Worm (Caenorhabditis elegans) whole organism, L4 larva: ENCODE results near the gene F40F8.3.

Experiments
- D1046.2 ChIP-seq: fragments of 200-800 bp; sonication (Bioruptor generic); IDR thresholded peaks from 2 replicates; pipeline ENCODE4 v1.3.6; 2022; ENCODE audit warnings: missing genetic modification characterization, missing compliant biosample characterization
- F26F4.8 ChIP-seq: fragments of 200-800 bp; sonication (Bioruptor generic); conservative IDR thresholded peaks from 2 replicates; pipeline ENCODE4 v1.3.6; 2022; ENCODE audit warnings: missing genetic modification characterization, missing compliant biosample characterization
- F44E2.7 ChIP-seq: fragments of 200-800 bp; sonication (Bioruptor generic); IDR thresholded peaks from 2 replicates; pipeline ENCODE4 v2.1.2; 2022; ENCODE audit warnings: missing genetic modification characterization, missing compliant biosample characterization
- T20F7.1 ChIP-seq: fragments of 200-800 bp; sonication (Bioruptor generic); optimal IDR thresholded peaks from 2 replicates; lab custom pipeline; 2018; ENCODE audit warnings: mild to moderate bottlenecking, missing genetic modification characterization, missing compliant biosample characterization
- T26A8.4 ChIP-seq: fragments of 200-800 bp; sonication (Bioruptor generic); IDR thresholded peaks from 2 replicates; pipeline ENCODE4 v1.3.6; 2022; ENCODE audit warnings: missing genetic modification characterization, missing compliant biosample characterization
- Y48G9A.11 ChIP-seq: fragments of 200-800 bp; sonication (Bioruptor generic); IDR thresholded peaks from 2 replicates; pipeline ENCODE4 v1.3.6; 2022; ENCODE audit warnings: missing genetic modification reagents, missing genetic modification characterization, missing compliant biosample characterization
- Y75B8A.6 ChIP-seq: fragments of 200-800 bp; sonication (Bioruptor generic); IDR thresholded peaks from 2 replicates; pipeline ENCODE4 v1.3.6; 2022; ENCODE audit warnings: missing genetic modification reagents, missing genetic modification characterization, missing compliant biosample characterization
- ama-1 ChIP-seq: fragments of 150-350 bp; optimal IDR thresholded peaks from 2 replicates; lab custom pipeline; 2014; ENCODE audit warnings: inconsistent platforms, mixed read lengths
- arid-1 ChIP-seq: fragments of 200-800 bp; sonication (Bioruptor generic); conservative IDR thresholded peaks from 2 replicates; pipeline ENCODE4 v1.3.6; 2022; ENCODE audit warnings: missing genetic modification reagents, missing genetic modification characterization, missing compliant biosample characterization
- ceh-28 ChIP-seq: fragments of 150-350 bp; optimal IDR thresholded peaks from 2 replicates; lab custom pipeline; 2014; ENCODE audit warnings: missing biosample characterization, missing genetic modification reagents, missing genetic modification characterization
- ctbp-1 ChIP-seq: fragments of 200-800 bp; sonication (Bioruptor generic); IDR thresholded peaks from 2 replicates; pipeline ENCODE4 v1.3.6; 2022; ENCODE audit warnings: missing genetic modification reagents, missing genetic modification characterization, missing compliant biosample characterization
- daf-19 ChIP-seq: fragments of 200-800 bp; sonication (Bioruptor generic); conservative IDR thresholded peaks from 2 replicates; pipeline ENCODE4 v1.3.6; 2022; ENCODE audit warnings: missing genetic modification characterization, missing compliant biosample characterization
- daf-8 ChIP-seq: fragments of 200-800 bp; sonication (Bioruptor generic); IDR thresholded peaks from 2 replicates; pipeline ENCODE4 v1.3.6; 2022; ENCODE audit warnings: missing genetic modification characterization, missing compliant biosample characterization
- duxl-1 ChIP-seq: sonication (generic microtip); optimal IDR thresholded peaks from 2 replicates; lab custom pipeline; 2016; ENCODE audit warnings: mild to moderate bottlenecking, missing genetic modification characterization, moderate library complexity, missing compliant biosample characterization; ENCODE audit not compliant: poor library complexity
- dve-1 ChIP-seq: sonication (generic microtip); optimal IDR thresholded peaks from 2 replicates; lab custom pipeline; 2017; ENCODE audit warnings: antibody characterized with exemption, mild to moderate bottlenecking, missing genetic modification characterization, missing compliant biosample characterization; ENCODE audit not compliant: insufficient read depth
- egl-27 ChIP-seq: sonication (generic microtip); optimal IDR thresholded peaks from 3 replicates; lab custom pipeline; 2017; ENCODE audit warnings: missing biosample characterization, missing genetic modification reagents, missing genetic modification characterization
- hlh-11 ChIP-seq: fragments of 200-800 bp; sonication (Bioruptor generic); optimal IDR thresholded peaks from 2 replicates; lab custom pipeline; 2018; ENCODE audit warnings: mild to moderate bottlenecking, missing genetic modification characterization, missing compliant biosample characterization
- hlh-30 ChIP-seq: sonication (generic microtip); optimal IDR thresholded peaks from 2 replicates; lab custom pipeline; 2017; ENCODE audit warnings: antibody characterized with exemption, mild to moderate bottlenecking, missing genetic modification characterization, missing compliant biosample characterization; ENCODE audit not compliant: insufficient read depth
- jun-1 ChIP-seq: fragments of 150-350 bp; optimal IDR thresholded peaks from 2 replicates; lab custom pipeline; 2014; ENCODE audit warnings: missing biosample characterization, missing genetic modification reagents, missing genetic modification characterization
- lin-1 ChIP-seq: fragments of 200-800 bp; sonication (Bioruptor generic); IDR thresholded peaks from 2 replicates; pipeline ENCODE4 v1.3.6; 2022; ENCODE audit warnings: missing genetic modification reagents, missing genetic modification characterization, missing compliant biosample characterization
- lin-13 ChIP-seq: fragments of 150-350 bp; optimal IDR thresholded peaks from 2 replicates; lab custom pipeline; 2014; ENCODE audit warnings: missing biosample characterization, missing genetic modification reagents, missing genetic modification characterization
- lin-15B ChIP-seq: fragments of 150-350 bp; sonication (generic microtip); optimal IDR thresholded peaks from 3 replicates; lab custom pipeline; 2014; ENCODE audit warnings: missing biosample characterization, missing genetic modification characterization
- lin-38 ChIP-seq: fragments of 200-800 bp; sonication (Bioruptor generic); IDR thresholded peaks from 2 replicates; pipeline ENCODE4 v1.3.6; 2022; ENCODE audit warnings: missing genetic modification reagents, missing genetic modification characterization, missing compliant biosample characterization
- lin-39 ChIP-seq: fragments of 150-350 bp; optimal IDR thresholded peaks from 2 replicates; lab custom pipeline; 2014; ENCODE audit warnings: missing biosample characterization, missing genetic modification reagents, missing genetic modification characterization
- lsy-2 ChIP-seq, 2 experiments: fragments of 150-350 bp in 1 of 2; sonication (generic microtip) in 1 of 2; optimal IDR thresholded peaks; 2 replicates each; lab custom pipeline; 2014 to 2017; ENCODE audit warnings: missing biosample characterization in 2 of 2, missing genetic modification characterization in 2 of 2
- mep-1 ChIP-seq: fragments of 150-350 bp; sonication (generic microtip); optimal IDR thresholded peaks from 3 replicates; lab custom pipeline; 2014; ENCODE audit warnings: missing biosample characterization, missing genetic modification characterization
- mes-2 ChIP-seq: sonication (generic microtip); optimal IDR thresholded peaks from 2 replicates; lab custom pipeline; 2016; ENCODE audit warnings: missing genotype, mild to moderate bottlenecking, missing genetic modification characterization, missing compliant biosample characterization; ENCODE audit not compliant: poor library complexity, severe bottlenecking
- mxl-2 ChIP-seq: fragments of 200-800 bp; sonication (Bioruptor generic); conservative IDR thresholded peaks from 2 replicates; pipeline ENCODE4 v1.3.6; 2022; ENCODE audit warnings: missing genetic modification reagents, missing genetic modification characterization, missing compliant biosample characterization
- nhr-10 ChIP-seq: fragments of 150-350 bp; optimal IDR thresholded peaks from 2 replicates; lab custom pipeline; 2014; ENCODE audit warnings: missing biosample characterization, missing genetic modification characterization
- nhr-102 ChIP-seq: sonication (generic microtip); optimal IDR thresholded peaks from 2 replicates; lab custom pipeline; 2016; ENCODE audit warnings: mild to moderate bottlenecking, missing genetic modification characterization, moderate library complexity, missing compliant biosample characterization
- nhr-237 ChIP-seq: sonication (generic microtip); optimal IDR thresholded peaks from 2 replicates; lab custom pipeline; 2017; ENCODE audit warnings: missing biosample characterization, missing genetic modification characterization
- nhr-76 ChIP-seq: fragments of 150-350 bp; optimal IDR thresholded peaks from 2 replicates; lab custom pipeline; 2014; ENCODE audit warnings: missing biosample characterization, missing genetic modification characterization
- nhr-77 ChIP-seq: fragments of 150-350 bp; optimal IDR thresholded peaks from 2 replicates; lab custom pipeline; 2014; ENCODE audit warnings: missing biosample characterization, missing genetic modification characterization
- pha-4 ChIP-seq, 2 experiments: fragments of 150-350 bp in 1 of 2; fragments of 200-800 bp in 1 of 2; sonication (Bioruptor generic) in 1 of 2; IDR thresholded peaks in 1 of 2; optimal IDR thresholded peaks in 1 of 2; 2 replicates each; pipeline versions ENCODE4 v1.3.6 to Lab custom; 2014 to 2022; ENCODE audit warnings: missing genetic modification characterization in 2 of 2, missing genetic modification reagents in 2 of 2, missing biosample characterization in 1 of 2, missing compliant biosample characterization in 1 of 2
- sdz-12 ChIP-seq: fragments of 200-800 bp; sonication (Bioruptor generic); optimal IDR thresholded peaks from 2 replicates; lab custom pipeline; 2018; ENCODE audit warnings: mild to moderate bottlenecking, missing genetic modification characterization, missing compliant biosample characterization
- snpc-1.2 ChIP-seq: fragments of 200-800 bp; sonication (Bioruptor generic); IDR thresholded peaks from 2 replicates; pipeline ENCODE4 v1.3.6; 2022; ENCODE audit warnings: missing genetic modification reagents, missing genetic modification characterization, missing compliant biosample characterization
- tra-1 ChIP-seq: fragments of 200-800 bp; sonication (Bioruptor generic); IDR thresholded peaks from 2 replicates; pipeline ENCODE4 v1.3.6; 2022; ENCODE audit warnings: missing genetic modification reagents, missing genetic modification characterization, missing compliant biosample characterization
- unc-39 ChIP-seq: sonication (generic microtip); optimal IDR thresholded peaks from 2 replicates; lab custom pipeline; 2017; ENCODE audit warnings: missing biosample characterization, missing genetic modification characterization
- zfp-3 ChIP-seq: fragments of 200-800 bp; sonication (Bioruptor generic); conservative IDR thresholded peaks from 2 replicates; pipeline ENCODE4 v1.3.6; 2022; ENCODE audit warnings: missing genetic modification reagents, missing genetic modification characterization, missing compliant biosample characterization

The F40F8.3 gene

DNA sequence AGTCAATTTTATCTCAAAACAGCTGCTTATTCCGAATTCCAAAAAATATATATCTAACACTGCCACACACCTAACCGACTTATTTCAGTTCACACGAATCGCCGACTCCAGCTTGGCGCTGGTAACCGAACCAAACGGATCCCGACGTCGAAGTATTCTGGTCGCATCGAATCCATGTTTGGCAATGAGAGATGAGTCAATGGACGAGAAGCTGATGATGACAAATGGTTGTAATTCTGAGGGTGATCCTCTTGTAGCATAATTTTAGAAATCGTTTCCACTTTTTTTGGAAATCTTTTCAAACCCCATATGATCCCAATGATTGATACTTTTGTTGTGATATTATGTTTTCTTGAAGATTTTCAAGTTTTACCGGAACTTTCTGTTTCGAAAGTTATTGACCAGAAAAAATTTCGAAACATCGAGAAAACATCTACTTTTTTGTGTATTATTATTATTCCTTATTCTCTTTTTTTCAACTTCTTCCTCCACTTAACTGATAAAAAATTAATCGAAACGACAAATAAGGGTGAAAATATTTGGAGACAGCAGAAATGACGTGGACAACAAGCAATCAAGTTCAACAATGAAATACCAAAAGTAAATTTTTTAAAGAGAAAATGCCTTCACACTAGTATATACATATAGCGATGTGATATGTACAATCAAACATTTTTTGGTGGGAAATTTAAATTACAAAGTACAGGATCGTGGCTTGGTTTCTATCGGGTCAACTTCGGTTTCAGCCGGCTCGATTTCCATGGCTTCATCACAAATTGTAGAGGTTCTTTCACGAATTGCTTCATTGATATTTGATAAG, 21.0 kb downstream of the F40F8.3 start (continued):
- TF ChIP-seq T20F7.1 (GFP tag; lab: Kevin White, UChicago) (peak; percentile 59), duxl-1 (tag; lab: Kevin White, UChicago) (no peak), pha-4 (GFP tag; IDR thresholded peaks at IDR 0.05; lab: Robert Waterston, UW) (no peak; the same call in 1 of the 2 replicates), pha-4 (tag; optimal IDR thresholded peaks at IDR 0.05; lab: Kevin White, UChicago) (no peak), F26F4.8 (GFP tag; lab: Robert Waterston, UW) (0 out of 2 replicates have a peak, but pooled peaks have one; percentile 40), hlh-30 (tag; lab: Kevin White, UChicago) (no peak), ceh-28 (tag; lab: Kevin White, UChicago) (no peak), jun-1 (tag; lab: Kevin White, UChicago) (peak; percentile 43), sdz-12 (GFP tag; lab: Kevin White, UChicago) (no peak), nhr-237 (tag; lab: Kevin White, UChicago) (no peak), zfp-3 (GFP tag; lab: Robert Waterston, UW) (peak; percentile 89; the same call in 1 of the 2 replicates), daf-19 (GFP tag; lab: Robert Waterston, UW) (no peak), D1046.2 (GFP tag; lab: Robert Waterston, UW) (0 out of 2 replicates have a peak, but pooled peaks have one; percentile 28), lsy-2 (tag; optimal IDR thresholded peaks at IDR 0.05; lab: Kevin White, UChicago) (peak in 1 of 2 experiments; percentile 15), tra-1 (peak; percentile 66; the same call in 1 of the 2 replicates), lin-1 (GFP tag; lab: Robert Waterston, UW) (no peak), nhr-76 (tag; lab: Kevin White, UChicago) (no peak), F44E2.7 (no peak), Y75B8A.6 (GFP tag; lab: Robert Waterston, UW) (peak; percentile 23; the same call in 1 of the 2 replicates), ama-1 (lab: Kevin White, UChicago) (no peak), lin-38 (peak; percentile 73), lin-15B (tag; lab: Kevin White, UChicago) (no peak), nhr-77 (tag; lab: Kevin White, UChicago) (peak; percentile 98), mes-2 (tag; lab: Kevin White, UChicago) (peak; percentile 34), daf-8 (GFP tag; lab: Robert Waterston, UW) (0 out of 2 replicates have a peak, but pooled peaks have one; percentile 65), dve-1 (tag; lab: Kevin White, UChicago) (peak; percentile 69), T26A8.4 (GFP tag; lab: Robert Waterston, UW) (peak; percentile 91), lin-39 (no peak), mep-1 (peak; percentile 79), mxl-2 (GFP tag; lab: Robert Waterston, UW) (0 out of 2 replicates have a peak, but pooled peaks have one; percentile 46), lin-13 (no peak), unc-39 (no peak), Y48G9A.11 (GFP tag; lab: Robert Waterston, UW) (no peak), ctbp-1 (GFP tag; lab: Robert Waterston, UW) (0 out of 2 replicates have a peak, but pooled peaks have one; percentile 10), hlh-11 (peak; percentile 66), nhr-10 (tag; lab: Kevin White, UChicago) (peak; percentile 71), arid-1 (GFP tag; lab: Robert Waterston, UW) (peak; percentile 77; the same call in 1 of the 2 replicates), snpc-1.2 (GFP tag; lab: Robert Waterston, UW) (0 out of 2 replicates have a peak, but pooled peaks have one; percentile 31), egl-27 (no peak), nhr-102 (peak; percentile 88)
- TF ChIP-seq, all 104 proteins: peak for 37
